Fruit fly (Drosophila melanogaster): ENCODE results near the gene srw.

srw gene

DNA sequence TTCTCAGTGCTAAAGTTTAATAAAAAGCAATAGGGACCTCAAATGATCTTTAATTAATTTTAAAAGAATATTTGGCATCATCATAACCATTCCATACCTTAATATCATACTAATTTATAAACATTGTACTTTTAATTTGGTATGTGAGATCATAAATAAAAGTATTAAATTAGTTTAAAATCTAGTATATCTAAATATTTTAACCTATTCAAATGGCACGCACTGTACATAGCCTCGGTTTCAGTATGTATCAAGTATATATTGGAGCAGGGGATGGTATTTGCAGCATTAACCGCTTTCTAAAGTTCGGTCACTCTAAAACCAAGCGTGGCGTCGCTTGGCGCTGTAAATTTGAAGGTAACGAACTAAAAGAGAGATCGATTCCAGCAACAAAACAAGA, 40.9 kb downstream of the srw start, which contains the start of gene pav (continued):
- TF ChIP-seq so (GFP tag; IDR thresholded peaks at IDR 0.05), result peak; percentile 47; the same call in 1 of the 3 replicates
- TF ChIP-seq mam (GFP tag; optimal IDR thresholded peaks at IDR 0.05), result no peak
- TF ChIP-seq CG9876 (GFP tag; optimal IDR thresholded peaks at IDR 0.05), result no peak
- no peak for TF ChIP-seq CTCF (GFP tag; optimal IDR thresholded peaks at IDR 0.05)
- TF ChIP-seq CG11695 (GFP tag; IDR thresholded peaks at IDR 0.05), result peak; percentile 80
- no peak for TF ChIP-seq tx (GFP tag; optimal IDR thresholded peaks at IDR 0.05)
- TF ChIP-seq zen2 (GFP tag; IDR thresholded peaks at IDR 0.05; ENCODE audit: partially characterized antibody), result no peak
- no peak for TF ChIP-seq Dll (GFP tag; IDR thresholded peaks at IDR 0.05; ENCODE audit: partially characterized antibody)
- peak; percentile 31 for TF ChIP-seq CG4617 (GFP tag; optimal IDR thresholded peaks at IDR 0.05; ENCODE audit: borderline replicate concordance)
- peak; percentile 35 for TF ChIP-seq dmrt11E (tag; optimal IDR thresholded peaks at IDR 0.05)
- TF ChIP-seq CG15601 (tag; optimal IDR thresholded peaks at IDR 0.05), result no peak
- no peak for TF ChIP-seq aop (GFP tag; IDR thresholded peaks at IDR 0.05)
- no peak for TF ChIP-seq bigmax (GFP tag; optimal IDR thresholded peaks at IDR 0.05)
- peak; percentile 44 for TF ChIP-seq fd96Cb (tag; optimal IDR thresholded peaks at IDR 0.05)
- TF ChIP-seq en (GFP tag; optimal IDR thresholded peaks at IDR 0.05), result no peak
- no peak for TF ChIP-seq zf30C (GFP tag; optimal IDR thresholded peaks at IDR 0.05)
- peak; percentile 35 for TF ChIP-seq Dek (tag; optimal IDR thresholded peaks at IDR 0.05)
- no peak for TF ChIP-seq CG17568 (GFP tag; optimal IDR thresholded peaks at IDR 0.05)
- no peak; the same call in 2 of the 3 replicates for TF ChIP-seq knrl (GFP tag; IDR thresholded peaks at IDR 0.05; ENCODE audit: partially characterized antibody)
- no peak for TF ChIP-seq Sin3A (optimal IDR thresholded peaks at IDR 0.05)
- TF ChIP-seq CG34422 (GFP tag; IDR thresholded peaks at IDR 0.05), result 0 out of 3 replicates have a peak, but pooled peaks have one; percentile 29
- no peak for TF ChIP-seq CG17328 (GFP tag; IDR thresholded peaks at IDR 0.05)
- TF ChIP-seq CG6272 (GFP tag; IDR thresholded peaks at IDR 0.05), result no peak
- TF ChIP-seq lilli (GFP tag; optimal IDR thresholded peaks at IDR 0.05), result peak; percentile 16
- peak; percentile 66 for TF ChIP-seq YL-1 (GFP tag; optimal IDR thresholded peaks at IDR 0.05)
- no peak for TF ChIP-seq klu (GFP tag; IDR thresholded peaks at IDR 0.05)
- TF ChIP-seq CG43689 (GFP tag; IDR thresholded peaks at IDR 0.05), result no peak
- no peak for TF ChIP-seq Sry-β (GFP tag; optimal IDR thresholded peaks at IDR 0.05)
- TF ChIP-seq prd (optimal IDR thresholded peaks at IDR 0.05), result no peak
- TF ChIP-seq prd (GFP tag; IDR thresholded peaks at IDR 0.05), result peak; percentile 67
- TF ChIP-seq CG9215 (GFP tag; IDR thresholded peaks at IDR 0.05), result no peak
- peak; percentile 70 for TF ChIP-seq CoRest (tag; optimal IDR thresholded peaks at IDR 0.05)
- no peak for TF ChIP-seq CG11093 (GFP tag; IDR thresholded peaks at IDR 0.05)
- no peak for TF ChIP-seq chm (GFP tag; IDR thresholded peaks at IDR 0.05)
- no peak for TF ChIP-seq CG9609 (GFP tag; optimal IDR thresholded peaks at IDR 0.05)
- no peak for TF ChIP-seq CG1647 (GFP tag; optimal IDR thresholded peaks at IDR 0.05)
- TF ChIP-seq dpn (GFP tag; optimal IDR thresholded peaks at IDR 0.05), result peak in 1 of 2 experiments; percentile 55
- no peak for TF ChIP-seq eve (GFP tag; optimal IDR thresholded peaks at IDR 0.05)
- no peak for TF ChIP-seq schlank (tag; optimal IDR thresholded peaks at IDR 0.05)
- TF ChIP-seq CG17912 (GFP tag; optimal IDR thresholded peaks at IDR 0.05), result no peak
- TF ChIP-seq gsb (GFP tag; IDR thresholded peaks at IDR 0.05), result no peak
- no peak for TF ChIP-seq CG7839 (tag; optimal IDR thresholded peaks at IDR 0.05)
- TF ChIP-seq psq (GFP tag; optimal IDR thresholded peaks at IDR 0.05), result no peak
- no peak for TF ChIP-seq fu2 (GFP tag; optimal IDR thresholded peaks at IDR 0.05)
- peak; percentile 72 for TF ChIP-seq stc (GFP tag; IDR thresholded peaks at IDR 0.05)
- no peak for TF ChIP-seq ssp (GFP tag; IDR thresholded peaks at IDR 0.05)
- peak; percentile 61 for TF ChIP-seq D19A (tag; optimal IDR thresholded peaks at IDR 0.05)
- no peak for TF ChIP-seq Aef1 (GFP tag; IDR thresholded peaks at IDR 0.05)
- no peak for TF ChIP-seq CG10565 (GFP tag; optimal IDR thresholded peaks at IDR 0.05)
- no peak for TF ChIP-seq Sox102F (GFP tag; optimal IDR thresholded peaks at IDR 0.05)
- TF ChIP-seq lmd (GFP tag; IDR thresholded peaks at IDR 0.05), result peak; percentile 58
- TF ChIP-seq Hr78 (GFP tag; optimal IDR thresholded peaks at IDR 0.05), result no peak
- TF ChIP-seq CG11456 (GFP tag; IDR thresholded peaks at IDR 0.05), result 0 out of 3 replicates have a peak, but pooled peaks have one; percentile 31
